Fruit fly (Drosophila melanogaster): ENCODE data around the gene Pburs.

The Pburs gene

dm6 chr2L:14409428-14409933 is 7.7 kb downstream of the Pburs start, which contains the start of gene elB:
Gene elB (minus strand): TSS chr2L:14409549.
- TF ChIP-seq Oli (tag; optimal IDR thresholded peaks at IDR 0.05), result no peak
- no peak for TF ChIP-seq CG5245 (GFP tag; optimal IDR thresholded peaks at IDR 0.05)
- TF ChIP-seq CG10147 (GFP tag; optimal IDR thresholded peaks at IDR 0.05), result no peak
- no peak for TF ChIP-seq CG31224 (GFP tag; IDR thresholded peaks at IDR 0.05)
- peak; percentile 38 for TF ChIP-seq HmgZ (tag; optimal IDR thresholded peaks at IDR 0.05)
- TF ChIP-seq odd (GFP tag; optimal IDR thresholded peaks at IDR 0.05), result no peak
- no peak for TF ChIP-seq Mes4 (GFP tag; optimal IDR thresholded peaks at IDR 0.05)
- TF ChIP-seq grau (tag; optimal IDR thresholded peaks at IDR 0.05), result no peak
- peak; percentile 57 for TF ChIP-seq CG42726 (GFP tag; IDR thresholded peaks at IDR 0.05; ENCODE audit: partially characterized antibody)
- TF ChIP-seq Max (GFP tag; optimal IDR thresholded peaks at IDR 0.05), result no peak
- peak; percentile 71 for TF ChIP-seq Aef1 (GFP tag; IDR thresholded peaks at IDR 0.05)
- TF ChIP-seq CG6272 (GFP tag; IDR thresholded peaks at IDR 0.05), result no peak
- TF ChIP-seq ara (GFP tag; IDR thresholded peaks at IDR 0.05), result no peak
- TF ChIP-seq Nf-YB (GFP tag; optimal IDR thresholded peaks at IDR 0.05), result peak; percentile 74
- no peak for TF ChIP-seq CG17361 (GFP tag; IDR thresholded peaks at IDR 0.05)
- no peak for TF ChIP-seq Abd-B (GFP tag; optimal IDR thresholded peaks at IDR 0.05)
- no peak for TF ChIP-seq CG7987 (GFP tag; optimal IDR thresholded peaks at IDR 0.05)
- TF ChIP-seq H2.0 (GFP tag; IDR thresholded peaks at IDR 0.05), result no peak
- peak; percentile 61; the same call in 1 of the 2 replicates for TF ChIP-seq seq (GFP tag; IDR thresholded peaks at IDR 0.05)
- TF ChIP-seq Rx (GFP tag; IDR thresholded peaks at IDR 0.05), result no peak
- no peak for TF ChIP-seq Lhr (GFP tag; optimal IDR thresholded peaks at IDR 0.05)
- TF ChIP-seq CG32772 (GFP tag; IDR thresholded peaks at IDR 0.05), result no peak
- TF ChIP-seq Fer1 (GFP tag; optimal IDR thresholded peaks at IDR 0.05), result peak; percentile 45
- no peak for TF ChIP-seq tll (GFP tag; optimal IDR thresholded peaks at IDR 0.05)
- no peak for TF ChIP-seq ab (GFP tag; optimal IDR thresholded peaks at IDR 0.05)
- no peak for TF ChIP-seq CG15011 (GFP tag; optimal IDR thresholded peaks at IDR 0.05)
- TF ChIP-seq CG4282 (GFP tag; optimal IDR thresholded peaks at IDR 0.05), result no peak
- TF ChIP-seq Antp (GFP tag; optimal IDR thresholded peaks at IDR 0.05), result no peak
- no peak for TF ChIP-seq eve (GFP tag; optimal IDR thresholded peaks at IDR 0.05)
- TF ChIP-seq CG14050 (GFP tag; IDR thresholded peaks at IDR 0.05), result no peak
- TF ChIP-seq esg (GFP tag; conservative IDR thresholded peaks at IDR 0.05), result no peak
- TF ChIP-seq Jarid2 (GFP tag; optimal IDR thresholded peaks at IDR 0.05), result peak; percentile 95
- no peak for TF ChIP-seq sim (GFP tag; IDR thresholded peaks at IDR 0.05)
- no peak for TF ChIP-seq CG7372 (GFP tag; IDR thresholded peaks at IDR 0.05)
- no peak for TF ChIP-seq slou (GFP tag; optimal IDR thresholded peaks at IDR 0.05)
- no peak for TF ChIP-seq pho (GFP tag; optimal IDR thresholded peaks at IDR 0.05)
- TF ChIP-seq CG10462 (GFP tag; optimal IDR thresholded peaks at IDR 0.05), result no peak
- TF ChIP-seq nerfin-2 (GFP tag; IDR thresholded peaks at IDR 0.05; ENCODE audit: partially characterized antibody), result no peak
- no peak for TF ChIP-seq zfh1 (GFP tag; IDR thresholded peaks at IDR 0.05)
- no peak for TF ChIP-seq CG17612 (GFP tag; IDR thresholded peaks at IDR 0.05)
- no peak for TF ChIP-seq run (tag; optimal IDR thresholded peaks at IDR 0.05)
- no peak for TF ChIP-seq tup (GFP tag; optimal IDR thresholded peaks at IDR 0.05)
- TF ChIP-seq Hr39 (optimal IDR thresholded peaks at IDR 0.05), result no peak
- TF ChIP-seq CG7556 (GFP tag; optimal IDR thresholded peaks at IDR 0.05), result no peak
- no peak for TF ChIP-seq GATAe (GFP tag; conservative IDR thresholded peaks at IDR 0.05)
- no peak for TF ChIP-seq CG17802 (tag; optimal IDR thresholded peaks at IDR 0.05)
- TF ChIP-seq MBD-R2 (GFP tag; IDR thresholded peaks at IDR 0.05), result no peak
- no peak for TF ChIP-seq CG15601 (tag; optimal IDR thresholded peaks at IDR 0.05)
- no peak for TF ChIP-seq bab2 (GFP tag; optimal IDR thresholded peaks at IDR 0.05)
- peak; percentile 96 for TF ChIP-seq yki (optimal IDR thresholded peaks at IDR 0.05)
- no peak for TF ChIP-seq wor (GFP tag; IDR thresholded peaks at IDR 0.05)
- TF ChIP-seq fu2 (GFP tag; optimal IDR thresholded peaks at IDR 0.05), result no peak
- no peak for TF ChIP-seq CG13123 (GFP tag; optimal IDR thresholded peaks at IDR 0.05)
